Fruit fly (Drosophila melanogaster) whole organism, prepupa: ENCODE measurements around the gene noc.

Experiments used
- Blimp-1 ChIP-seq: fragments of 200-800 bp; sonication (Bioruptor generic); optimal IDR thresholded peaks from 3 replicates; lab custom pipeline; 2017; ENCODE audit warnings: missing biosample characterization, missing genetic modification characterization, mild to moderate bottlenecking, moderate library complexity, missing genetic modification reagents
- CG10631 ChIP-seq: fragments of 200-800 bp; sonication (Bioruptor generic); optimal IDR thresholded peaks from 2 replicates; lab custom pipeline; 2016; ENCODE audit warnings: missing biosample characterization, missing genetic modification characterization
- CG10669 ChIP-seq: fragments of 200-800 bp; sonication (Bioruptor generic); optimal IDR thresholded peaks from 3 replicates; lab custom pipeline; 2018; ENCODE audit warnings: missing biosample characterization, mild to moderate bottlenecking, missing genetic modification characterization, moderate library complexity
- CG11294 ChIP-seq: fragments of 200-800 bp; sonication (Bioruptor generic); IDR thresholded peaks from 2 replicates; pipeline ENCODE4 v1.3.6; 2022; ENCODE audit warnings: missing biosample characterization, missing genetic modification characterization
- CG11902 ChIP-seq: fragments of 200-800 bp; sonication (Bioruptor generic); optimal IDR thresholded peaks from 3 replicates; lab custom pipeline; 2016; ENCODE audit warnings: missing biosample characterization, missing genetic modification characterization
- CG31627 ChIP-seq: fragments of 200-800 bp; sonication (Bioruptor generic); optimal IDR thresholded peaks from 3 replicates; lab custom pipeline; 2016; ENCODE audit warnings: missing biosample characterization, missing genetic modification characterization
- CG32006 ChIP-seq: fragments of 200-800 bp; sonication (Bioruptor generic); optimal IDR thresholded peaks from 3 replicates; lab custom pipeline; 2017; ENCODE audit warnings: missing biosample characterization, mild to moderate bottlenecking, missing genetic modification characterization
- CG34406 ChIP-seq: fragments of 200-800 bp; sonication (Bioruptor generic); optimal IDR thresholded peaks from 3 replicates; lab custom pipeline; 2016; ENCODE audit warnings: missing biosample characterization, missing genetic modification characterization
- CG3919 ChIP-seq: fragments of 200-800 bp; sonication (Bioruptor generic); optimal IDR thresholded peaks from 3 replicates; lab custom pipeline; 2016; ENCODE audit warnings: missing biosample characterization, missing genetic modification characterization
- CG4318 ChIP-seq: fragments of 200-800 bp; sonication (Bioruptor generic); optimal IDR thresholded peaks from 3 replicates; lab custom pipeline; 2017; ENCODE audit warnings: missing biosample characterization, mild to moderate bottlenecking, missing genetic modification characterization
- CG6792 ChIP-seq: fragments of 200-800 bp; sonication (Bioruptor generic); optimal IDR thresholded peaks from 3 replicates; lab custom pipeline; 2016; ENCODE audit warnings: missing biosample characterization, missing genetic modification characterization
- CG6808 ChIP-seq: fragments of 200-800 bp; sonication (Bioruptor generic); optimal IDR thresholded peaks from 3 replicates; lab custom pipeline; 2017; ENCODE audit warnings: missing biosample characterization, missing genetic modification characterization, mild to moderate bottlenecking, moderate library complexity, missing genetic modification reagents
- CG7368 ChIP-seq: fragments of 200-800 bp; sonication (Bioruptor generic); optimal IDR thresholded peaks from 3 replicates; lab custom pipeline; 2016; ENCODE audit warnings: missing biosample characterization, missing genetic modification characterization
- CG8319 ChIP-seq: fragments of 200-800 bp; sonication (Bioruptor generic); optimal IDR thresholded peaks from 3 replicates; lab custom pipeline; 2016; ENCODE audit warnings: missing biosample characterization, missing genetic modification characterization
- CG8632 ChIP-seq: fragments of 200-800 bp; sonication (Bioruptor generic); optimal IDR thresholded peaks from 3 replicates; lab custom pipeline; 2016; ENCODE audit warnings: missing biosample characterization, missing genetic modification characterization
- CG9139 ChIP-seq: fragments of 200-800 bp; sonication (Bioruptor generic); optimal IDR thresholded peaks from 3 replicates; lab custom pipeline; 2017; ENCODE audit warnings: missing biosample characterization, mild to moderate bottlenecking, missing genetic modification characterization
- Eip78C ChIP-seq: fragments of 200-800 bp; sonication (Bioruptor generic); peaks from one replicate; lab custom pipeline; 2016; ENCODE audit warnings: missing biosample characterization, missing genetic modification characterization
- Eip93F ChIP-seq: fragments of 200-800 bp; sonication (Bioruptor generic); optimal IDR thresholded peaks from 2 replicates; lab custom pipeline; 2016; ENCODE audit warnings: missing biosample characterization, mild to moderate bottlenecking, missing genetic modification characterization
- Ets21C ChIP-seq: fragments of 200-800 bp; sonication (Bioruptor generic); optimal IDR thresholded peaks from 3 replicates; lab custom pipeline; 2016; ENCODE audit warnings: missing biosample characterization, missing genetic modification characterization
- Ets96B ChIP-seq: fragments of 200-800 bp; optimal IDR thresholded peaks from 2 replicates; lab custom pipeline; 2019; ENCODE audit warnings: missing biosample characterization, mild to moderate bottlenecking, missing genetic modification characterization, moderate library complexity
- Gug ChIP-seq: fragments of 200-800 bp; sonication (Bioruptor generic); IDR thresholded peaks from 2 replicates; pipeline ENCODE4 v1.3.6; 2022; ENCODE audit warnings: missing biosample characterization, missing genetic modification characterization
- Hr38 ChIP-seq: sonication (Bioruptor generic); optimal IDR thresholded peaks from 2 replicates; lab custom pipeline; 2016; ENCODE audit warnings: missing biosample characterization, missing genetic modification characterization
- Hr39 ChIP-seq: fragments of 200-800 bp; sonication (Bioruptor generic); optimal IDR thresholded peaks from 2 replicates; lab custom pipeline; 2016; ENCODE audit warnings: missing biosample characterization, missing genetic modification characterization
- Hr4 ChIP-seq: fragments of 200-800 bp; sonication (Bioruptor generic); optimal IDR thresholded peaks from 3 replicates; lab custom pipeline; 2016; ENCODE audit warnings: missing biosample characterization, missing genetic modification characterization
- Lpt ChIP-seq: fragments of 200-800 bp; sonication (Bioruptor generic); optimal IDR thresholded peaks from 3 replicates; lab custom pipeline; 2016; ENCODE audit warnings: missing biosample characterization, missing genetic modification characterization
- Met ChIP-seq: fragments of 200-800 bp; sonication (Bioruptor generic); optimal IDR thresholded peaks from 3 replicates; lab custom pipeline; 2016; ENCODE audit warnings: missing biosample characterization, missing genetic modification characterization
- OdsH ChIP-seq: fragments of 200-800 bp; sonication (Bioruptor generic); optimal IDR thresholded peaks from 3 replicates; lab custom pipeline; 2016; ENCODE audit warnings: missing biosample characterization, missing genetic modification characterization
- Smox ChIP-seq: fragments of 200-800 bp; sonication (Bioruptor generic); optimal IDR thresholded peaks from 3 replicates; lab custom pipeline; 2016; ENCODE audit warnings: missing biosample characterization, missing genetic modification characterization
- Sox102F ChIP-seq: fragments of 200-800 bp; sonication (Bioruptor generic); optimal IDR thresholded peaks from 2 replicates; lab custom pipeline; 2016; ENCODE audit warnings: missing biosample characterization, mild to moderate bottlenecking, missing genetic modification characterization
- Sox14 ChIP-seq: fragments of 200-800 bp; sonication (Bioruptor generic); optimal IDR thresholded peaks from 3 replicates; lab custom pipeline; 2016; ENCODE audit warnings: missing biosample characterization, missing genetic modification characterization
- Sox15 ChIP-seq: fragments of 200-800 bp; sonication (Bioruptor generic); optimal IDR thresholded peaks from 3 replicates; lab custom pipeline; 2016; ENCODE audit warnings: missing biosample characterization, missing genetic modification characterization
- achi ChIP-seq: fragments of 200-800 bp; sonication (Bioruptor generic); optimal IDR thresholded peaks from 3 replicates; lab custom pipeline; 2016; ENCODE audit warnings: missing biosample characterization, missing genetic modification characterization
- acj6 ChIP-seq: fragments of 200-800 bp; sonication (Bioruptor generic); optimal IDR thresholded peaks from 3 replicates; lab custom pipeline; 2016; ENCODE audit warnings: missing biosample characterization, missing genetic modification characterization
- cyc ChIP-seq: fragments of 200-800 bp; sonication (Bioruptor generic); optimal IDR thresholded peaks from 3 replicates; lab custom pipeline; 2016; ENCODE audit warnings: missing biosample characterization, missing genetic modification characterization
- dac ChIP-seq: fragments of 200-800 bp; sonication (Bioruptor generic); optimal IDR thresholded peaks from 2 replicates; lab custom pipeline; 2017; ENCODE audit warnings: missing biosample characterization, mild to moderate bottlenecking, missing genetic modification characterization
- dsx ChIP-seq: fragments of 200-800 bp; optimal IDR thresholded peaks from 3 replicates; lab custom pipeline; 2019; ENCODE audit warnings: missing biosample characterization, mild to moderate bottlenecking, missing genetic modification characterization, moderate library complexity; ENCODE audit not compliant: poor library complexity, severe bottlenecking
- eg ChIP-seq: fragments of 200-800 bp; sonication (Bioruptor generic); IDR thresholded peaks from 3 replicates; pipeline ENCODE4 v1.3.6; 2022; ENCODE audit warnings: missing biosample characterization, missing genetic modification characterization
- fd59A ChIP-seq: fragments of 200-800 bp; sonication (Bioruptor generic); optimal IDR thresholded peaks from 2 replicates; lab custom pipeline; 2017; ENCODE audit warnings: missing biosample characterization, mild to moderate bottlenecking, missing genetic modification characterization, missing genetic modification reagents
- fd85E ChIP-seq: fragments of 200-800 bp; sonication (Bioruptor generic); optimal IDR thresholded peaks from 3 replicates; lab custom pipeline; 2016; ENCODE audit warnings: missing biosample characterization, missing genetic modification characterization
- fkh ChIP-seq: fragments of 200-800 bp; sonication (Bioruptor generic); optimal IDR thresholded peaks from 3 replicates; lab custom pipeline; 2017; ENCODE audit warnings: missing biosample characterization, mild to moderate bottlenecking, missing genetic modification characterization, moderate library complexity
- lz ChIP-seq: fragments of 200-800 bp; sonication (Bioruptor generic); optimal IDR thresholded peaks from 3 replicates; lab custom pipeline; 2016; ENCODE audit warnings: missing biosample characterization, missing genetic modification characterization
- net ChIP-seq: fragments of 200-800 bp; sonication (Bioruptor generic); optimal IDR thresholded peaks from 3 replicates; lab custom pipeline; 2016; ENCODE audit warnings: missing biosample characterization, missing genetic modification characterization
- pdm3 ChIP-seq: fragments of 200-800 bp; sonication (Bioruptor generic); optimal IDR thresholded peaks from 3 replicates; lab custom pipeline; 2016; ENCODE audit warnings: missing biosample characterization, missing genetic modification characterization
- salr ChIP-seq, 2 experiments: fragments of 200-800 bp; sonication (Bioruptor generic); optimal IDR thresholded peaks; 3 replicates each; lab custom pipeline; 2016 to 2018; ENCODE audit warnings: missing biosample characterization in 2 of 2, missing genetic modification characterization in 2 of 2, mild to moderate bottlenecking in 1 of 2
- spab ChIP-seq: fragments of 200-800 bp; sonication (Bioruptor generic); optimal IDR thresholded peaks from 2 replicates; lab custom pipeline; 2017; ENCODE audit warnings: missing biosample characterization, mild to moderate bottlenecking, missing genetic modification characterization, missing genetic modification reagents
- svp ChIP-seq: fragments of 200-800 bp; sonication (Bioruptor generic); peaks from one replicate; lab custom pipeline; 2016; ENCODE audit warnings: missing biosample characterization, missing genetic modification characterization
- topi ChIP-seq: fragments of 200-800 bp; sonication (Bioruptor generic); optimal IDR thresholded peaks from 3 replicates; lab custom pipeline; 2016; ENCODE audit warnings: missing biosample characterization, missing genetic modification characterization
- vri ChIP-seq: fragments of 200-800 bp; sonication (Bioruptor generic); optimal IDR thresholded peaks from 3 replicates; lab custom pipeline; 2016; ENCODE audit warnings: missing biosample characterization, mild to moderate bottlenecking, missing genetic modification characterization

Gene noc

DNA sequence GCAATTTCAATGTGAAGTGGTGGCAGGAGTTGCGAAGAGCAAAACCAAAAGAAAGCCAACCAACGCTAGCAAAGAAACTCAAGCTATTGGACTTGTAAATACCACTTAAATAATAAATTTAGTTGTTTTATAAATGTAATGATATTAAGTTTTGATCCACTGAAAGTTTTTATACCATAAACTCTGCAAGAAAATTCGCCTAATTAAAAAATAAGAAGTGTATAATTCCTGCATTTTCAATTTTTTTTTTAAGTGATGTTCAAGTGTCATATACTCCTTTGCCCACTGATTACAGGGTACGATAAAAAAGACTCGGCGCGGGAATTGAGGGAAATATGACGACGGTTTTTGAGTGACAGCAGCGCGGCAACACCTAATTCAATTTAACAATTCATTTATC lies 28.6 kb downstream of the noc start (continued):
- no peak for TF ChIP-seq CG9139 (GFP tag; lab: Kevin White, UChicago)
- no peak for TF ChIP-seq CG11902 (GFP tag; lab: Kevin White, UChicago)
- peak; percentile 65 for TF ChIP-seq achi (GFP tag; lab: Kevin White, UChicago)
- no peak for TF ChIP-seq CG6808 (GFP tag; lab: Kevin White, UChicago)
- TF ChIP-seq vri (GFP tag; lab: Kevin White, UChicago), result peak; percentile 62
- TF ChIP-seq dac (GFP tag; lab: Kevin White, UChicago), result no peak
- peak; percentile 37 for TF ChIP-seq spab (GFP tag; lab: Kevin White, UChicago)

DNA sequence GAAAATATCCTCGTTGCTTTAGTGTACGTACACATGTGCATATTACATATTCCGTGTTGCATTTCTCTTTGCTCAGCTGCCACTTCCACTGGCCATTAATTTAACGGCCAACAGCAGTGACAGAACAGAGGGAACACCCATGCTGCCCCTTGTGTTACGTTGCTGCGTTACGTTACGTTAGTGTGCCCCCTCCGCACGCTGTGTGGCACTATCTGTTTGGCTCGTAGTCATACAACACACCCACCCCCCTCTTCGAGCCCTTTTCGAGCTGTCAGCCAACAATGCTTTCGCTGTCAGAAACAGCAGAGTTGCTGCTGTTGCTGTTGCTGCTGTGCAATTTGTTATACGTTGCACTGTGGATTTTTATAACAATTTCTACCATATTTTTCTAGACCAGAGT lies 29.8 kb downstream of the noc start:
- TF ChIP-seq Hr4 (GFP tag; lab: Kevin White, UChicago) (no peak), eg (GFP tag; lab: Robert Waterston, UW) (0 out of 3 replicates have a peak, but pooled peaks have one; percentile 17)

DNA sequence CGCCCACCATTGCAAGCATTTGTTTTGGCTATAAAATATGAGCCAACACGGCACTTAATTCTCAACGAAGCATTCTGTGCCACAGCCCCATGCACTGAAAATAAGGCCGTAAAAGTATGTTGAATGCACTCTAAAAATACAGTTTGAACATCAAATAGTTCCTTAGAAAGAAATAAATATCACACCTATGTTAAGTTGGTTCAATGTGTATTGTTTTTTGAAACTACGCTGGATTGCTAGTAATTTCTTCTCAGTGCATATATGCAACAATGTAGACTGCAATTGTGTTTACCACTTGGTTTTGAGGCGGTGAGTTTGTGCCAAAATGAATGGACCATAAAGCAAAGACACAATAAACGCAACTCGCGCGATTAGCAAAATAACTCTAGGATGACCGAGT lies 30.8 kb downstream of the noc start:
- TF ChIP-seq fd59A (GFP tag; lab: Kevin White, UChicago) (no peak), Lpt (GFP tag; lab: Kevin White, UChicago) (no peak), topi (GFP tag; lab: Kevin White, UChicago) (peak; percentile 20), CG31627 (GFP tag; lab: Kevin White, UChicago) (no peak), Ets96B (tag; lab: Kevin White, UChicago) (peak; percentile 30), CG8319 (no peak), Ets21C (GFP tag; lab: Kevin White, UChicago) (no peak), Sox14 (GFP tag; lab: Kevin White, UChicago) (no peak), Met (GFP tag; lab: Kevin White, UChicago) (no peak), svp (no peak), Hr38 (GFP tag; lab: Kevin White, UChicago) (no peak), CG8632 (GFP tag; lab: Kevin White, UChicago) (no peak), CG32006 (GFP tag; lab: Kevin White, UChicago) (peak; percentile 45), CG10631 (GFP tag; lab: Kevin White, UChicago) (peak; percentile 21), net (GFP tag; lab: Kevin White, UChicago) (no peak), Eip78C (GFP tag; lab: Kevin White, UChicago) (no peak), fd85E (GFP tag; lab: Kevin White, UChicago) (no peak), CG4318 (GFP tag; lab: Kevin White, UChicago) (no peak), Hr39 (peak; percentile 17), lz (no peak), cyc (GFP tag; lab: Kevin White, UChicago) (peak; percentile 20), CG10669 (GFP tag; lab: Kevin White, UChicago) (no peak), OdsH (GFP tag; lab: Kevin White, UChicago) (peak; percentile 33), eg (GFP tag; lab: Robert Waterston, UW) (peak; percentile 27; the same call in 1 of the 3 replicates), Sox102F (no peak), dac (GFP tag; lab: Kevin White, UChicago) (no peak), dsx (GFP tag; lab: Kevin White, UChicago) (peak; percentile 92), Hr4 (GFP tag; lab: Kevin White, UChicago) (peak; percentile 52), pdm3 (peak; percentile 1), Gug (GFP tag; lab: Robert Waterston, UW) (no peak), salr (GFP tag; optimal IDR thresholded peaks at IDR 0.05; lab: Kevin White, UChicago) (no peak), CG7368 (GFP tag; lab: Kevin White, UChicago) (no peak), vri (GFP tag; lab: Kevin White, UChicago) (no peak), Sox15 (GFP tag; lab: Kevin White, UChicago) (no peak), acj6 (GFP tag; lab: Kevin White, UChicago) (peak; percentile 24), CG34406 (no peak), Blimp-1 (no peak), Smox (GFP tag; lab: Kevin White, UChicago) (no peak), Eip93F (GFP tag; lab: Kevin White, UChicago) (no peak), CG6792 (GFP tag; lab: Kevin White, UChicago) (no peak), CG3919 (peak; percentile 35), CG11294 (GFP tag; lab: Robert Waterston, UW) (no peak), CG11902 (GFP tag; lab: Kevin White, UChicago) (no peak), fkh (GFP tag; lab: Kevin White, UChicago) (no peak)
